Fruit fly (Drosophila melanogaster): Measurements from ENCODE around the gene CG7342.

- TF ChIP-seq psq (optimal IDR thresholded peaks at IDR 0.05) (no peak), Dll (optimal IDR thresholded peaks at IDR 0.05) (no peak), pan (optimal IDR thresholded peaks at IDR 0.05) (no peak)
Measured at dm6 chr3R:19581829-19582228, 21.3 kb upstream of the CG7342 start.

Data from whole organism.